Worm (Caenorhabditis elegans) whole organism, L4/young adult: Measurements from ENCODE around the gene F36H12.9.

Experiments used
- W03F9.2 ChIP-seq: fragments of 150-350 bp; optimal IDR thresholded peaks from 2 replicates; lab custom pipeline; 2014; ENCODE audit warnings: missing biosample characterization, missing genetic modification characterization
- dao-5 ChIP-seq: sonication (generic microtip); optimal IDR thresholded peaks from 2 replicates; lab custom pipeline; 2016; ENCODE audit warnings: missing genotype, missing genetic modification characterization, moderate library complexity, missing compliant biosample characterization
- him-1 ChIP-seq: sonication (generic microtip); optimal IDR thresholded peaks from 2 replicates; lab custom pipeline; 2016; ENCODE audit warnings: missing genotype, missing genetic modification reagents, missing genetic modification characterization, missing compliant biosample characterization

DNA sequence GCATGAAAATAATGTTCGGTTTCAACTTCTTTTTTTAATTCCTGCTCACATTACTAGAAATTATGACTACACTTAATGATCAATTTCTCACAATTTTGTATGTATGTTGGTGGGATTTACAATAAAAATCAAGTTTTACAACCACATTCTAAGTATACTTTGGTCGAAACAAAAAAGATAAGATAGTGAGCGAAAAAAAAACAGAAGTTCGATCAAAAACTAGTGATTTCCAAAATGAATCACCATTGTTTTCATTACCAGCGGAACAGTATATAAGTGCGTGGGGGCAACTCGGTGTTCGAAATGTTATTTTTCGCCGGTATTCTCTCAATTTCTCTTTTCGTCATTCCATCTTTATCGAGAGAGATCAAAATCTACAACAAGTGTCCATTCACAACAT, 26.3 kb upstream of the F36H12.9 start, which contains the start of gene thn-5:
- TF ChIP-seq W03F9.2 (tag; lab: Kevin White, UChicago) = no peak
- TF ChIP-seq him-1 (tag; lab: Kevin White, UChicago) = no peak
- TF ChIP-seq dao-5 = no peak
